Worm (Caenorhabditis elegans): ENCODE data around the gene K02F3.2.
A peak's percentile ranks its signal among the peaks of the same experiment; 100 is the strongest.

Gene K02F3.2

DNA sequence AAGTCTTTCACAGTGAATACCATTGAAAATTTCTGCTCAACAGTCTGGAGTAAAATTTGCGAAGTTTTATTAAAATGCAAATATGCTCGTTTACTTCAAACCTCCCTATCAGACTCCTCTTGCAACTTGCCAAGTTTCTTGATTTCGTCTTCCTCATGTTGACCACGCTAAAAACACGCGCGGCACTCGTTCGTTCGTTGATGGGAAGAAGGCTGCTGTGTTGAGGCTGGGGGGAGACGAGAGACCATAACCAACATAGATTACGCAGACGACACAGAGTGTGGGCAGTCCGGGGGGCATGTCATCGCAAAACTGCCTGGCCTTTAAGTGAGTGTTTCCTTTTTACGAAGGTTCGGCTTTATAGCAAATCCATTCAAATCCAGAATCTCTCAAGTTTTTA is 1.6 kb upstream of the K02F3.2 start:
- TF ChIP-seq cebp-2 (GFP tag; IDR thresholded peaks at IDR 0.05), result no peak
- peak; percentile 51 for TF ChIP-seq mcd-1 (GFP tag; IDR thresholded peaks at IDR 0.05)
- TF ChIP-seq lin-26 (GFP tag; IDR thresholded peaks at IDR 0.05), result 0 out of 2 replicates have a peak, but pooled peaks have one; percentile 20
- TF ChIP-seq hmg-1.2 (GFP tag; IDR thresholded peaks at IDR 0.05), result peak; percentile 31; the same call in 1 of the 2 replicates
- no peak for TF ChIP-seq athp-1 (tag; optimal IDR thresholded peaks at IDR 0.05)
- no peak for TF ChIP-seq ceh-79 (tag; optimal IDR thresholded peaks at IDR 0.05)
- 0 out of 2 replicates have a peak, but pooled peaks have one; percentile 23 for TF ChIP-seq dox-1 (GFP tag; IDR thresholded peaks at IDR 0.05)
- TF ChIP-seq madf-8 (GFP tag; conservative IDR thresholded peaks at IDR 0.05), result no peak
- TF ChIP-seq lin-40 (tag; optimal IDR thresholded peaks at IDR 0.05), result no peak
- TF ChIP-seq tbx-9 (tag; optimal IDR thresholded peaks at IDR 0.05; ENCODE audit: borderline replicate concordance), result no peak
- TF ChIP-seq madf-6 (GFP tag; IDR thresholded peaks at IDR 0.05), result no peak
- no peak for TF ChIP-seq snpc-4 (GFP tag; optimal IDR thresholded peaks at IDR 0.05)
- peak in 1 of 4 experiments; percentile 22 for TF ChIP-seq snpc-4 (tag; optimal IDR thresholded peaks at IDR 0.05)
- no peak for TF ChIP-seq cebp-1 (GFP tag; IDR thresholded peaks at IDR 0.05)
- TF ChIP-seq cebp-1 (tag; optimal IDR thresholded peaks at IDR 0.05), result peak; percentile 36
- peak; percentile 50 for TF ChIP-seq zfh-2 (GFP tag; conservative IDR thresholded peaks at IDR 0.05)
- no peak for TF ChIP-seq rec-8 (tag; optimal IDR thresholded peaks at IDR 0.05)
- TF ChIP-seq nhr-80 (tag; optimal IDR thresholded peaks at IDR 0.05), result peak; percentile 49
- no peak for TF ChIP-seq hlh-26 (GFP tag; conservative IDR thresholded peaks at IDR 0.05)
- no peak for TF ChIP-seq K12H6.12 (tag; optimal IDR thresholded peaks at IDR 0.05)
- no peak for TF ChIP-seq mes-4 (tag; optimal IDR thresholded peaks at IDR 0.05)
- TF ChIP-seq B0336.3 (GFP tag; IDR thresholded peaks at IDR 0.05), result no peak
- TF ChIP-seq attf-5 (GFP tag; optimal IDR thresholded peaks at IDR 0.05), result peak; percentile 42
- no peak for TF ChIP-seq ccch-3 (GFP tag; optimal IDR thresholded peaks at IDR 0.05)
- no peak for TF ChIP-seq attf-6 (GFP tag; IDR thresholded peaks at IDR 0.05)
- no peak for TF ChIP-seq nfya-1 (tag; optimal IDR thresholded peaks at IDR 0.05; ENCODE audit: borderline replicate concordance, insufficient read depth)
- TF ChIP-seq aptf-3 (GFP tag; IDR thresholded peaks at IDR 0.05), result no peak

DNA sequence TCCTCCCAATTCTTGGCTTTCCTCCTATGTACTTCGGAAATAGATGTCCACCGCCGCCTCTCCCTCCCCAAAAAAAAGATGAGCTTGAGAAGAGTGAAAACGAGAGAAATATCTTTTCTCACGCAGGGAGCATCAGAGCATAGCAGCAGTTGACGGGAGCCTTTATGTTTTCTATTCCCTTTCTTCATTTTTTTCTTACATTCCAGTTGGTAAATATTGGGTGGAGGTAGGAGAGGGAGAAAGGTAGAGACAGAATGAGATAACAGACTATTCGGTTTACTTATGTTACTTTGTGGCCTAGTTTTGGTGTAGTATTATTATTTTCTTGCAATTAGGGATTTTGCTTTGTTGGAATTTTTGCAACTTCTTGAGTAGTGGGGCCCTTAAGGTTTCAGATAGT is 1.1 kb upstream of the K02F3.2 start:
- TF ChIP-seq ceh-40 (GFP tag; IDR thresholded peaks at IDR 0.05), result no peak
- TF ChIP-seq snpc-3.4 (tag; optimal IDR thresholded peaks at IDR 0.05), result no peak
- TF ChIP-seq mes-4 (tag; optimal IDR thresholded peaks at IDR 0.05), result no peak
- no peak for TF ChIP-seq lin-26 (GFP tag; IDR thresholded peaks at IDR 0.05)
- no peak for TF ChIP-seq zim-3 (tag; optimal IDR thresholded peaks at IDR 0.05)
- no peak for TF ChIP-seq ceh-100 (GFP tag; IDR thresholded peaks at IDR 0.05)
- TF ChIP-seq tbx-9 (tag; optimal IDR thresholded peaks at IDR 0.05; ENCODE audit: borderline replicate concordance), result no peak
- no peak for TF ChIP-seq nfyb-1 (GFP tag; IDR thresholded peaks at IDR 0.05)
- TF ChIP-seq attf-3 (GFP tag; conservative IDR thresholded peaks at IDR 0.05), result no peak
- no peak for TF ChIP-seq rpc-1 (optimal IDR thresholded peaks at IDR 0.05)
- TF ChIP-seq rpc-1 (tag; optimal IDR thresholded peaks at IDR 0.05), result no peak
- no peak for TF ChIP-seq ceh-58 (GFP tag; IDR thresholded peaks at IDR 0.05)

- no peak for TF ChIP-seq dpff-1 (tag; optimal IDR thresholded peaks at IDR 0.05)
- TF ChIP-seq ceh-79 (tag; optimal IDR thresholded peaks at IDR 0.05), result peak; percentile 10
- TF ChIP-seq snpc-3.4 (tag; optimal IDR thresholded peaks at IDR 0.05), result peak; percentile 35
- no peak for TF ChIP-seq egrh-3 (GFP tag; IDR thresholded peaks at IDR 0.05)
- TF ChIP-seq madf-6 (GFP tag; IDR thresholded peaks at IDR 0.05), result peak; percentile 14; the same call in 1 of the 2 replicates
- TF ChIP-seq efl-1 (GFP tag; optimal IDR thresholded peaks at IDR 0.05), result peak; percentile 27
- no peak for TF ChIP-seq ztf-22 (GFP tag; optimal IDR thresholded peaks at IDR 0.05)
These were observed 6.7 kb downstream of the K02F3.2 start, which contains the start of gene moma-1 for ce11 chrIII:852296-852695. moma-1 (minus strand) TSS chrIII:852396.
